Worm (Caenorhabditis elegans) whole organism, young adult: Measurements from ENCODE around the gene C29F9.2.

Source experiments
- B0035.1 ChIP-seq: sonication (generic microtip); optimal IDR thresholded peaks from 2 replicates; lab custom pipeline; 2016; ENCODE audit warnings: missing genetic modification characterization, mild to moderate bottlenecking, missing compliant biosample characterization, missing genotype, missing genetic modification reagents
- B0261.1 ChIP-seq: sonication (generic microtip); optimal IDR thresholded peaks from 2 replicates; lab custom pipeline; 2016; ENCODE audit warnings: mild to moderate bottlenecking, missing genetic modification characterization, moderate library complexity, missing compliant biosample characterization
- F37B4.10 ChIP-seq: fragments of 200-800 bp; sonication (Bioruptor generic); IDR thresholded peaks from 2 replicates; pipeline ENCODE4 v1.3.6; 2022; ENCODE audit warnings: missing genetic modification characterization, missing compliant biosample characterization
- F52B5.7 ChIP-seq: sonication (generic microtip); optimal IDR thresholded peaks from 2 replicates; lab custom pipeline; 2016; ENCODE audit warnings: mild to moderate bottlenecking, missing genetic modification characterization, missing compliant biosample characterization
- F57C9.4 ChIP-seq: sonication (generic microtip); optimal IDR thresholded peaks from 2 replicates; lab custom pipeline; 2017; ENCODE audit warnings: mild to moderate bottlenecking, missing genetic modification characterization, missing compliant biosample characterization
- Y53G8AR.9 ChIP-seq: fragments of 200-800 bp; sonication (Bioruptor generic); conservative IDR thresholded peaks from 2 replicates; pipeline ENCODE4 v1.3.6; 2022; ENCODE audit warnings: missing genetic modification reagents, missing genetic modification characterization, missing compliant biosample characterization
- Y95B8A.8 ChIP-seq: fragments of 200-800 bp; sonication (Bioruptor generic); IDR thresholded peaks from 2 replicates; pipeline ENCODE4 v1.3.6; 2022; ENCODE audit warnings: missing genetic modification reagents, missing genetic modification characterization, missing compliant biosample characterization
- akir-1 ChIP-seq: fragments of 200-800 bp; sonication (Bioruptor generic); optimal IDR thresholded peaks from 2 replicates; lab custom pipeline; 2018; ENCODE audit warnings: mild to moderate bottlenecking, missing genetic modification characterization, moderate library complexity, missing compliant biosample characterization
- attf-5 ChIP-seq: fragments of 200-800 bp; sonication (Bioruptor generic); optimal IDR thresholded peaks from 2 replicates; lab custom pipeline; 2018; ENCODE audit warnings: mild to moderate bottlenecking, missing genetic modification characterization, missing compliant biosample characterization
- attf-6 ChIP-seq: fragments of 200-800 bp; sonication (Bioruptor generic); IDR thresholded peaks from 2 replicates; pipeline ENCODE4 v1.3.6; 2022; ENCODE audit warnings: missing genetic modification reagents, missing genetic modification characterization, missing compliant biosample characterization
- bed-1 ChIP-seq: fragments of 200-800 bp; sonication (Bioruptor generic); IDR thresholded peaks from 2 replicates; pipeline ENCODE4 v1.3.6; 2022; ENCODE audit warnings: missing genetic modification reagents, missing genetic modification characterization, missing compliant biosample characterization
- cebp-1 ChIP-seq, 2 experiments: fragments of 200-800 bp in 1 of 2; sonication (Bioruptor generic) in 1 of 2; sonication (generic microtip) in 1 of 2; IDR thresholded peaks in 1 of 2; optimal IDR thresholded peaks in 1 of 2; 2 replicates each; pipeline versions ENCODE4 v1.3.6 to Lab custom; 2017 to 2022; ENCODE audit warnings: missing compliant biosample characterization in 2 of 2, missing genetic modification characterization in 2 of 2, mild to moderate bottlenecking in 1 of 2, missing genetic modification reagents in 1 of 2, moderate library complexity in 1 of 2
- dox-1 ChIP-seq: fragments of 200-800 bp; sonication (Bioruptor generic); IDR thresholded peaks from 2 replicates; pipeline ENCODE4 v1.3.6; 2022; ENCODE audit warnings: missing genetic modification reagents, missing genetic modification characterization, missing compliant biosample characterization
- egrh-3 ChIP-seq: fragments of 200-800 bp; sonication (Bioruptor generic); IDR thresholded peaks from 2 replicates; pipeline ENCODE4 v1.3.6; 2022; ENCODE audit warnings: missing genetic modification reagents, missing genetic modification characterization, missing compliant biosample characterization
- ets-4 ChIP-seq: fragments of 200-800 bp; sonication (Bioruptor generic); optimal IDR thresholded peaks from 2 replicates; lab custom pipeline; 2018; ENCODE audit warnings: mild to moderate bottlenecking, missing genetic modification characterization, missing compliant biosample characterization
- fkh-3 ChIP-seq: sonication (generic microtip); optimal IDR thresholded peaks from 2 replicates; lab custom pipeline; 2016; ENCODE audit warnings: mild to moderate bottlenecking, missing genetic modification characterization, missing compliant biosample characterization
- let-526 ChIP-seq: fragments of 200-800 bp; sonication (Bioruptor generic); IDR thresholded peaks from 2 replicates; pipeline ENCODE4 v1.3.6; 2022; ENCODE audit warnings: missing genetic modification reagents, missing genetic modification characterization, missing compliant biosample characterization
- lin-35 ChIP-seq, 3 experiments: fragments of 150-350 bp in 2 of 3; sonication (generic microtip) in 1 of 3; optimal IDR thresholded peaks; 2 replicates each; lab custom pipeline; 2014 to 2018; ENCODE audit warnings: missing biosample characterization in 3 of 3, missing genetic modification characterization in 3 of 3, missing genetic modification reagents in 3 of 3
- lsl-1 ChIP-seq: fragments of 200-800 bp; sonication (Bioruptor generic); optimal IDR thresholded peaks from 2 replicates; lab custom pipeline; 2018; ENCODE audit warnings: mild to moderate bottlenecking, missing genetic modification characterization, moderate library complexity, missing compliant biosample characterization
- nhr-120 ChIP-seq: fragments of 200-800 bp; sonication (Bioruptor generic); IDR thresholded peaks from 2 replicates; pipeline ENCODE4 v1.3.6; 2022; ENCODE audit warnings: missing genetic modification characterization, missing compliant biosample characterization
- nhr-80 ChIP-seq: sonication (generic microtip); optimal IDR thresholded peaks from 2 replicates; lab custom pipeline; 2016; ENCODE audit warnings: missing genetic modification characterization, missing compliant biosample characterization
- nhr-90 ChIP-seq: sonication (generic microtip); optimal IDR thresholded peaks from 2 replicates; lab custom pipeline; 2016; ENCODE audit warnings: missing genotype, mild to moderate bottlenecking, missing genetic modification characterization, missing compliant biosample characterization
- pha-4 ChIP-seq: fragments of 150-350 bp; sonication (generic microtip); optimal IDR thresholded peaks from 2 replicates; lab custom pipeline; 2014; ENCODE audit warnings: missing biosample characterization, missing genetic modification reagents, missing genetic modification characterization
- rec-8 ChIP-seq, 2 experiments: sonication (generic microtip); optimal IDR thresholded peaks; 2 replicates each; lab custom pipeline; 2016; ENCODE audit warnings: mild to moderate bottlenecking in 2 of 2, missing genetic modification characterization in 2 of 2, missing genetic modification reagents in 2 of 2, missing genotype in 2 of 2, missing biosample characterization in 1 of 2, missing compliant biosample characterization in 1 of 2, moderate library complexity in 1 of 2
- sea-2 ChIP-seq: fragments of 200-800 bp; sonication (Bioruptor generic); IDR thresholded peaks from 2 replicates; pipeline ENCODE4 v1.3.6; 2022; ENCODE audit warnings: missing genetic modification characterization, missing compliant biosample characterization
- snpc-1.3 ChIP-seq: sonication (generic microtip); optimal IDR thresholded peaks from 2 replicates; lab custom pipeline; 2017; ENCODE audit warnings: missing genetic modification characterization, mild to moderate bottlenecking, missing compliant biosample characterization, antibody characterized with exemption, moderate library complexity, missing genotype, missing genetic modification reagents; ENCODE audit not compliant: insufficient read depth
- snpc-3.4 ChIP-seq: sonication (generic microtip); optimal IDR thresholded peaks from 2 replicates; lab custom pipeline; 2017; ENCODE audit warnings: missing genetic modification characterization, mild to moderate bottlenecking, missing compliant biosample characterization, antibody characterized with exemption, moderate library complexity, missing genotype, missing genetic modification reagents
- snpc-4 ChIP-seq, 5 experiments: fragments of 150-350 bp in 1 of 5; sonication (generic microtip) in 4 of 5; optimal IDR thresholded peaks; 2 replicates each; lab custom pipeline; 2014 to 2018; ENCODE audit warnings: missing genetic modification characterization in 5 of 5, missing biosample characterization in 3 of 5, antibody characterized with exemption in 2 of 5, mild to moderate bottlenecking in 2 of 5, missing compliant biosample characterization in 2 of 5, missing genotype in 2 of 5, moderate library complexity in 2 of 5, missing genetic modification reagents in 1 of 5
- tbp1 ChIP-seq: fragments of 200-800 bp; sonication (Bioruptor generic); optimal IDR thresholded peaks from 2 replicates; lab custom pipeline; 2018; ENCODE audit warnings: mild to moderate bottlenecking, missing genetic modification characterization, missing compliant biosample characterization
- unc-130 ChIP-seq: sonication (generic microtip); optimal IDR thresholded peaks from 2 replicates; lab custom pipeline; 2016; ENCODE audit warnings: missing genetic modification reagents, missing genetic modification characterization, missing compliant biosample characterization
- zfh-2 ChIP-seq: fragments of 200-800 bp; sonication (Bioruptor generic); conservative IDR thresholded peaks from 2 replicates; pipeline ENCODE4 v1.3.6; 2022; ENCODE audit warnings: missing genetic modification reagents, missing genetic modification characterization, missing compliant biosample characterization

The C29F9.2 gene

ce11 chrIII:117857-118256 is 12.9 kb upstream of the C29F9.2 start:
- TF ChIP-seq unc-130 = no peak
- TF ChIP-seq F57C9.4 (tag; lab: Kevin White, UChicago) = no peak
- TF ChIP-seq ets-4 (GFP tag; lab: Kevin White, UChicago) = no peak
- no peak for TF ChIP-seq Y95B8A.8 (GFP tag; lab: Robert Waterston, UW)
- no peak for TF ChIP-seq Y53G8AR.9 (GFP tag; lab: Robert Waterston, UW)
- TF ChIP-seq egrh-3 (GFP tag; lab: Robert Waterston, UW) = no peak
- TF ChIP-seq snpc-1.3 (tag; lab: Kevin White, UChicago) = no peak

ce11 chrIII:120199-120598 is 10.5 kb upstream of the C29F9.2 start, which contains the start of gene pals-24:
Gene pals-24 (plus strand): TSS chrIII:120435.
- TF ChIP-seq dox-1 (GFP tag; lab: Robert Waterston, UW) (peak; percentile 46), nhr-80 (tag; lab: Kevin White, UChicago) (peak; percentile 89), B0035.1 (no peak), sea-2 (GFP tag; lab: Robert Waterston, UW) (no peak), attf-5 (peak; percentile 43), pha-4 (peak; percentile 16), cebp-1 (GFP tag; IDR thresholded peaks at IDR 0.05; lab: Robert Waterston, UW) (peak; percentile 74; the same call in 1 of the 2 replicates), cebp-1 (tag; optimal IDR thresholded peaks at IDR 0.05; lab: Kevin White, UChicago) (peak; percentile 76)

- 0 out of 2 replicates have a peak, but pooled peaks have one; percentile 24 for TF ChIP-seq egrh-3 (GFP tag; lab: Robert Waterston, UW)
- peak; percentile 52; the same call in 1 of the 2 replicates for TF ChIP-seq dox-1 (GFP tag; lab: Robert Waterston, UW)
Observed at ce11 chrIII:121983-122449, 8.7 kb upstream of the C29F9.2 start, which contains the start of gene C29F9.12. Gene C29F9.12 (minus strand): TSS chrIII:122033.

ce11 chrIII:124478-124877 is 6.3 kb upstream of the C29F9.2 start, which contains the start of gene pals-23:
Gene pals-23 (plus strand): TSS chrIII:124778.
- TF ChIP-seq B0261.1 (tag; lab: Kevin White, UChicago) (no peak), F37B4.10 (GFP tag; lab: Robert Waterston, UW) (no peak), bed-1 (GFP tag; lab: Robert Waterston, UW) (no peak), zfh-2 (GFP tag; lab: Robert Waterston, UW) (no peak), tbp1 (GFP tag; lab: Kevin White, UChicago) (no peak), rec-8 (tag; optimal IDR thresholded peaks at IDR 0.05; lab: Kevin White, UChicago) (no peak), akir-1 (no peak), snpc-3.4 (tag; lab: Kevin White, UChicago) (no peak), let-526 (GFP tag; lab: Robert Waterston, UW) (no peak), lin-35 (GFP tag; optimal IDR thresholded peaks at IDR 0.05; lab: Kevin White, UChicago) (no peak), pha-4 (no peak), B0035.1 (no peak), fkh-3 (tag; lab: Kevin White, UChicago) (no peak), Y53G8AR.9 (GFP tag; lab: Robert Waterston, UW) (no peak), nhr-90 (no peak), nhr-120 (GFP tag; lab: Robert Waterston, UW) (no peak), attf-6 (GFP tag; lab: Robert Waterston, UW) (no peak), F52B5.7 (no peak), snpc-4 (GFP tag; optimal IDR thresholded peaks at IDR 0.05; lab: Kevin White, UChicago) (no peak), snpc-4 (tag; optimal IDR thresholded peaks at IDR 0.05; lab: Kevin White, UChicago) (no peak), lsl-1 (GFP tag; lab: Kevin White, UChicago) (no peak)
